Worm (Caenorhabditis elegans) whole organism, L4 larva: ENCODE data around the gene srw-60.

Experiments used
- attf-4 ChIP-seq: sonication (generic microtip); optimal IDR thresholded peaks from 3 replicates; lab custom pipeline; 2017; ENCODE audit warnings: missing biosample characterization, missing genetic modification characterization
- ces-1 ChIP-seq: fragments of 150-350 bp; sonication (generic microtip); optimal IDR thresholded peaks from 4 replicates; lab custom pipeline; 2014; ENCODE audit warnings: missing biosample characterization, missing genetic modification reagents, missing genetic modification characterization
- egl-27 ChIP-seq: sonication (generic microtip); optimal IDR thresholded peaks from 3 replicates; lab custom pipeline; 2017; ENCODE audit warnings: missing biosample characterization, missing genetic modification reagents, missing genetic modification characterization
- lim-7 ChIP-seq: fragments of 200-800 bp; sonication (Bioruptor generic); IDR thresholded peaks from 2 replicates; pipeline ENCODE4 v1.3.6; 2022; ENCODE audit warnings: missing genetic modification characterization, missing compliant biosample characterization
- lin-39 ChIP-seq: fragments of 150-350 bp; optimal IDR thresholded peaks from 2 replicates; lab custom pipeline; 2014; ENCODE audit warnings: missing biosample characterization, missing genetic modification reagents, missing genetic modification characterization

- TF ChIP-seq ces-1 (GFP tag; lab: Kevin White, UChicago): no peak
- no peak for TF ChIP-seq lin-39 (tag; lab: Kevin White, UChicago)
- TF ChIP-seq egl-27 (tag; lab: Kevin White, UChicago): no peak
- TF ChIP-seq lim-7 (GFP tag; lab: Robert Waterston, UW): no peak
- TF ChIP-seq attf-4 (tag; lab: Kevin White, UChicago): no peak
Measured at ce11 chrII:2997828-2998441, 39.5 kb downstream of the srw-60 start.
